Worm (Caenorhabditis elegans) whole organism, young adult: ENCODE measurements around the gene dsb-3.

Experiments
- F33H1.4 ChIP-seq: fragments of 200-800 bp; sonication (Bioruptor generic); IDR thresholded peaks from 2 replicates; pipeline ENCODE4 v1.3.6; 2022; ENCODE audit warnings: missing genetic modification reagents, missing genetic modification characterization, missing compliant biosample characterization
- F57C9.4 ChIP-seq: sonication (generic microtip); optimal IDR thresholded peaks from 2 replicates; lab custom pipeline; 2017; ENCODE audit warnings: mild to moderate bottlenecking, missing genetic modification characterization, missing compliant biosample characterization
- T26A5.8 ChIP-seq: sonication (generic microtip); optimal IDR thresholded peaks from 2 replicates; lab custom pipeline; 2016; ENCODE audit warnings: missing genetic modification characterization, missing compliant biosample characterization
- Y67H2A.10 ChIP-seq: fragments of 200-800 bp; sonication (Bioruptor generic); conservative IDR thresholded peaks from 2 replicates; pipeline ENCODE4 v1.3.6; 2022; ENCODE audit warnings: missing genetic modification reagents, missing genetic modification characterization, missing compliant biosample characterization
- ama-1 ChIP-seq, 3 experiments: fragments of 150-350 bp in 1 of 3; sonication (generic microtip) in 2 of 3; optimal IDR thresholded peaks; 2 replicates each; lab custom pipeline; 2014 to 2018; ENCODE audit warnings: missing biosample characterization in 2 of 3, missing genetic modification characterization in 2 of 3, missing genetic modification reagents in 2 of 3
- attf-5 ChIP-seq: fragments of 200-800 bp; sonication (Bioruptor generic); optimal IDR thresholded peaks from 2 replicates; lab custom pipeline; 2018; ENCODE audit warnings: mild to moderate bottlenecking, missing genetic modification characterization, missing compliant biosample characterization
- bed-1 ChIP-seq: fragments of 200-800 bp; sonication (Bioruptor generic); IDR thresholded peaks from 2 replicates; pipeline ENCODE4 v1.3.6; 2022; ENCODE audit warnings: missing genetic modification reagents, missing genetic modification characterization, missing compliant biosample characterization
- fkh-3 ChIP-seq: sonication (generic microtip); optimal IDR thresholded peaks from 2 replicates; lab custom pipeline; 2016; ENCODE audit warnings: mild to moderate bottlenecking, missing genetic modification characterization, missing compliant biosample characterization
- lsl-1 ChIP-seq: fragments of 200-800 bp; sonication (Bioruptor generic); optimal IDR thresholded peaks from 2 replicates; lab custom pipeline; 2018; ENCODE audit warnings: mild to moderate bottlenecking, missing genetic modification characterization, moderate library complexity, missing compliant biosample characterization
- pha-4 ChIP-seq: fragments of 150-350 bp; sonication (generic microtip); optimal IDR thresholded peaks from 2 replicates; lab custom pipeline; 2014; ENCODE audit warnings: missing biosample characterization, missing genetic modification reagents, missing genetic modification characterization
- sea-2 ChIP-seq: fragments of 200-800 bp; sonication (Bioruptor generic); IDR thresholded peaks from 2 replicates; pipeline ENCODE4 v1.3.6; 2022; ENCODE audit warnings: missing genetic modification characterization, missing compliant biosample characterization
- somi-1 ChIP-seq: fragments of 200-800 bp; sonication (Bioruptor generic); optimal IDR thresholded peaks from 2 replicates; lab custom pipeline; 2018; ENCODE audit warnings: mild to moderate bottlenecking, missing genetic modification characterization, missing compliant biosample characterization

- TF ChIP-seq somi-1 (GFP tag; lab: Kevin White, UChicago) (no peak), attf-5 (GFP tag; lab: Kevin White, UChicago) (peak; percentile 74), Y67H2A.10 (peak; percentile 33), pha-4 (tag; lab: Kevin White, UChicago) (peak; percentile 71), F33H1.4 (GFP tag; lab: Robert Waterston, UW) (0 out of 2 replicates have a peak, but pooled peaks have one; percentile 38), bed-1 (GFP tag; lab: Robert Waterston, UW) (no peak), ama-1 (optimal IDR thresholded peaks at IDR 0.05; lab: Kevin White, UChicago) (peak; percentile 95), ama-1 (GFP tag; optimal IDR thresholded peaks at IDR 0.05; lab: Kevin White, UChicago) (peak; percentile 51 to 81), F57C9.4 (tag; lab: Kevin White, UChicago) (peak; percentile 53), fkh-3 (no peak), T26A5.8 (tag; lab: Kevin White, UChicago) (no peak), sea-2 (no peak), lsl-1 (GFP tag; lab: Kevin White, UChicago) (peak; percentile 9)
These were observed 30.1 kb upstream of the dsb-3 start, which contains the start of gene imp-3 for ce11 chrIV:7789521-7789949.
